Fruit fly (Drosophila melanogaster): ENCODE results near the gene CCDC151.

- TF ChIP-seq CG6792 (GFP tag; optimal IDR thresholded peaks at IDR 0.05) (no peak), achi (GFP tag; optimal IDR thresholded peaks at IDR 0.05) (no peak), CG16779 (tag; optimal IDR thresholded peaks at IDR 0.05) (no peak)
These were observed 7.7 kb downstream of the CCDC151 start, which contains the start of gene CG5897 for dm6 chr3L:11888910-11889309.
